Fruit fly (Drosophila melanogaster) whole organism, embryonic: ENCODE measurements around the gene srp.
A peak's percentile ranks its signal among the peaks of the same experiment; 100 is the strongest.

Source experiments
- BEAF-32 ChIP-seq: fragments of 200-800 bp; sonication (Bioruptor generic); optimal IDR thresholded peaks from 3 replicates; lab custom pipeline; 2017; ENCODE audit warnings: missing biosample characterization, missing genetic modification characterization, mild to moderate bottlenecking, moderate library complexity, missing genetic modification reagents
- C15 ChIP-seq: fragments of 200-800 bp; sonication (Bioruptor generic); IDR thresholded peaks from 3 replicates; pipeline ENCODE4 v1.3.6; 2022; ENCODE audit warnings: missing biosample characterization, missing genetic modification characterization
- CG10274 ChIP-seq: fragments of 200-800 bp; sonication (Bioruptor generic); optimal IDR thresholded peaks from 3 replicates; lab custom pipeline; 2017; ENCODE audit warnings: missing biosample characterization, mild to moderate bottlenecking, missing genetic modification characterization
- CG11456 ChIP-seq: fragments of 200-800 bp; sonication (Bioruptor generic); IDR thresholded peaks from 3 replicates; pipeline ENCODE4 v1.3.6; 2022; ENCODE audit warnings: missing biosample characterization, missing genetic modification characterization
- CG12071 ChIP-seq: fragments of 200-800 bp; sonication (Bioruptor generic); optimal IDR thresholded peaks from 3 replicates; lab custom pipeline; 2018; ENCODE audit warnings: missing biosample characterization, mild to moderate bottlenecking, missing genetic modification characterization
- CG1529 ChIP-seq: fragments of 200-800 bp; sonication (Bioruptor generic); optimal IDR thresholded peaks from 3 replicates; lab custom pipeline; 2018; ENCODE audit warnings: missing biosample characterization, missing genetic modification characterization
- CG17385 ChIP-seq: fragments of 200-800 bp; sonication (Bioruptor generic); optimal IDR thresholded peaks from 3 replicates; lab custom pipeline; 2018; ENCODE audit warnings: missing biosample characterization, mild to moderate bottlenecking, missing genetic modification characterization
- CG2199 ChIP-seq: fragments of 200-800 bp; sonication (Bioruptor generic); IDR thresholded peaks from 3 replicates; pipeline ENCODE4 v1.3.6; 2022; ENCODE audit warnings: missing biosample characterization, missing genetic modification characterization
- CG34376 ChIP-seq: fragments of 200-800 bp; sonication (Bioruptor generic); optimal IDR thresholded peaks from 2 replicates; lab custom pipeline; 2018; ENCODE audit warnings: missing biosample characterization, mild to moderate bottlenecking, missing genetic modification characterization
- CG34422 ChIP-seq: fragments of 200-800 bp; sonication (Bioruptor generic); IDR thresholded peaks from 3 replicates; pipeline ENCODE4 v1.3.6; 2022; ENCODE audit warnings: missing biosample characterization, missing genetic modification characterization
- CG5180 ChIP-seq: fragments of 200-800 bp; sonication (Bioruptor generic); optimal IDR thresholded peaks from 3 replicates; lab custom pipeline; 2017; ENCODE audit warnings: missing biosample characterization, missing genetic modification characterization, mild to moderate bottlenecking, moderate library complexity, missing genetic modification reagents
- CG8281 ChIP-seq: fragments of 200-800 bp; sonication (Bioruptor generic); optimal IDR thresholded peaks from 2 replicates; lab custom pipeline; 2018; ENCODE audit warnings: missing biosample characterization, mild to moderate bottlenecking, missing genetic modification characterization, moderate library complexity
- Deaf1 ChIP-seq: fragments of 200-800 bp; optimal IDR thresholded peaks from 3 replicates; lab custom pipeline; 2019; ENCODE audit warnings: missing biosample characterization, mild to moderate bottlenecking, missing genetic modification characterization, moderate library complexity
- Dip3 ChIP-seq: fragments of 200-800 bp; sonication (Bioruptor generic); optimal IDR thresholded peaks from 3 replicates; lab custom pipeline; 2016; ENCODE audit warnings: missing biosample characterization, missing genetic modification characterization
- Doc3 ChIP-seq: fragments of 200-800 bp; sonication (Bioruptor generic); IDR thresholded peaks from 3 replicates; pipeline ENCODE4 v1.3.6; 2022; ENCODE audit warnings: missing biosample characterization, missing genetic modification characterization; ENCODE audit not compliant: partially characterized antibody
- Ets65A ChIP-seq: fragments of 200-800 bp; sonication (Bioruptor generic); peaks from one replicate; lab custom pipeline; 2016; ENCODE audit warnings: missing biosample characterization, missing genetic modification characterization
- Gsc ChIP-seq: fragments of 200-800 bp; sonication (Bioruptor generic); IDR thresholded peaks from 2 replicates; pipeline ENCODE4 v1.3.6; 2022; ENCODE audit warnings: missing biosample characterization, missing genetic modification characterization
- NFAT ChIP-seq: fragments of 200-800 bp; sonication (Bioruptor generic); IDR thresholded peaks from 2 replicates; pipeline ENCODE4 v1.3.6; 2022; ENCODE audit warnings: missing biosample characterization, missing genetic modification characterization
- Nf-YB ChIP-seq: fragments of 200-800 bp; sonication (Bioruptor generic); optimal IDR thresholded peaks from 3 replicates; lab custom pipeline; 2019; ENCODE audit warnings: missing biosample characterization, mild to moderate bottlenecking, missing genetic modification characterization, moderate library complexity
- Nf-YC ChIP-seq: fragments of 200-800 bp; optimal IDR thresholded peaks from 3 replicates; lab custom pipeline; 2019; ENCODE audit warnings: missing biosample characterization, mild to moderate bottlenecking, missing genetic modification characterization, moderate library complexity
- Pdp1 ChIP-seq, 2 experiments: fragments of 200-800 bp; sonication (Bioruptor generic); optimal IDR thresholded peaks; 3 replicates each; lab custom pipeline; 2016; ENCODE audit warnings: missing biosample characterization in 2 of 2, missing genetic modification characterization in 2 of 2, mild to moderate bottlenecking in 1 of 2, moderate library complexity in 1 of 2
- Rfx ChIP-seq: fragments of 200-800 bp; sonication (Bioruptor generic); IDR thresholded peaks from 2 replicates; pipeline ENCODE4 v1.3.6; 2022; ENCODE audit warnings: missing biosample characterization, missing genetic modification characterization
- al ChIP-seq: fragments of 200-800 bp; sonication (Bioruptor generic); IDR thresholded peaks from 2 replicates; pipeline ENCODE4 v1.3.6; 2022; ENCODE audit warnings: missing biosample characterization, missing genetic modification characterization
- crc ChIP-seq: fragments of 200-800 bp; sonication (Bioruptor generic); optimal IDR thresholded peaks from 2 replicates; lab custom pipeline; 2016; ENCODE audit warnings: missing biosample characterization, missing genetic modification characterization
- cwo ChIP-seq: fragments of 200-800 bp; sonication (Bioruptor generic); optimal IDR thresholded peaks from 3 replicates; lab custom pipeline; 2017; ENCODE audit warnings: missing biosample characterization, missing genetic modification characterization, mild to moderate bottlenecking, moderate library complexity, missing genetic modification reagents
- exex ChIP-seq: fragments of 200-800 bp; sonication (Bioruptor generic); optimal IDR thresholded peaks from 4 replicates; lab custom pipeline; 2018; ENCODE audit warnings: missing biosample characterization, mild to moderate bottlenecking, missing genetic modification characterization, moderate library complexity
- fd96Cb ChIP-seq: fragments of 200-800 bp; sonication (Bioruptor generic); optimal IDR thresholded peaks from 2 replicates; lab custom pipeline; 2018; ENCODE audit warnings: missing biosample characterization, mild to moderate bottlenecking, missing genetic modification characterization, moderate library complexity
- gcm2 ChIP-seq: fragments of 200-800 bp; sonication (Bioruptor generic); optimal IDR thresholded peaks from 2 replicates; lab custom pipeline; 2016; ENCODE audit warnings: missing biosample characterization, missing genetic modification characterization
- grn ChIP-seq: fragments of 200-800 bp; sonication (Bioruptor generic); optimal IDR thresholded peaks from 3 replicates; lab custom pipeline; 2017; ENCODE audit warnings: missing biosample characterization, missing genetic modification characterization
- gt ChIP-seq: fragments of 200-800 bp; sonication (Bioruptor generic); IDR thresholded peaks from 2 replicates; pipeline ENCODE4 v1.3.6; 2022; ENCODE audit warnings: missing biosample characterization, missing genetic modification characterization
- maf-S ChIP-seq: fragments of 200-800 bp; sonication (Bioruptor generic); optimal IDR thresholded peaks from 2 replicates; lab custom pipeline; 2016; ENCODE audit warnings: missing biosample characterization, missing genetic modification characterization
- mirr ChIP-seq: fragments of 200-800 bp; sonication (Bioruptor generic); optimal IDR thresholded peaks from 3 replicates; lab custom pipeline; 2018; ENCODE audit warnings: missing biosample characterization, mild to moderate bottlenecking, missing genetic modification characterization
- mld ChIP-seq: fragments of 200-800 bp; sonication (Bioruptor generic); IDR thresholded peaks from 3 replicates; pipeline ENCODE4 v1.3.6; 2022; ENCODE audit warnings: missing biosample characterization, missing genetic modification characterization; ENCODE audit not compliant: partially characterized antibody
- phol ChIP-seq: fragments of 200-800 bp; sonication (Bioruptor generic); optimal IDR thresholded peaks from 3 replicates; lab custom pipeline; 2018; ENCODE audit warnings: missing biosample characterization, mild to moderate bottlenecking, missing genetic modification characterization, moderate library complexity
- pum ChIP-seq: fragments of 200-800 bp; sonication (Bioruptor generic); optimal IDR thresholded peaks from 2 replicates; lab custom pipeline; 2016; ENCODE audit warnings: missing biosample characterization, missing genetic modification characterization
- sd ChIP-seq: fragments of 200-800 bp; sonication (Bioruptor generic); optimal IDR thresholded peaks from 3 replicates; lab custom pipeline; 2018; ENCODE audit warnings: missing biosample characterization, mild to moderate bottlenecking, missing genetic modification characterization, moderate library complexity
- seq ChIP-seq: fragments of 200-800 bp; sonication (Bioruptor generic); IDR thresholded peaks from 2 replicates; pipeline ENCODE4 v1.3.6; 2022; ENCODE audit warnings: missing biosample characterization, missing genetic modification characterization
- shn ChIP-seq: fragments of 200-800 bp; sonication (Bioruptor generic); optimal IDR thresholded peaks from 3 replicates; lab custom pipeline; 2016; ENCODE audit warnings: missing biosample characterization, missing genetic modification characterization
- sug ChIP-seq: fragments of 200-800 bp; optimal IDR thresholded peaks from 2 replicates; lab custom pipeline; 2019; ENCODE audit warnings: missing biosample characterization, mild to moderate bottlenecking, missing genetic modification characterization, moderate library complexity
- ttk ChIP-seq: fragments of 200-800 bp; sonication (Bioruptor generic); IDR thresholded peaks from 2 replicates; pipeline ENCODE4 v2.1.2; 2022; ENCODE audit warnings: missing biosample characterization, missing genetic modification characterization
- zfh2 ChIP-seq: fragments of 200-800 bp; sonication (Bioruptor generic); optimal IDR thresholded peaks from 2 replicates; lab custom pipeline; 2016; ENCODE audit warnings: missing biosample characterization, missing genetic modification characterization

srp gene

DNA sequence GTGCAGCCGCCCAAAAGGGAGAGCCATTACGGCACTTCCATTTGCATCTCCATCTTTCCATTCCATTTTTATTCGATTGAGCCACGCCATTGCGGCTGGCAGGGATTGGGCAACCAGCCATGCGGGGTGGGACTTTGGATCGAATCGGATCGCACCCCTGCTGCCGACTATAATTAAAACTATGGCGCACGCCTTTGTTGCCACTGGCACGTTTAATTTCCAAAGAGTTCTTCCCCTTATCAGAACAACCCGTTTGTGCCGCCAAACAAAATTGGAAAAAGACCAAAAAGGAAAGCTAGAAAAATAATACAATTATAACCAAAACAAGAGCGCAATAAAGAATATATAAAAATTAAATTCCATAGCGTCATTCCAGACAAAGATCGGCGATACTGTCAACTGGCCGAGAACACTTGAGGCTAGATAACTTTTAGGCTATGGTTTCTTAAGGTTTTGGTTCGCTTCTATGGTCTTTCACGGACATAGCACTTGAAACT is 24.1 kb downstream of the srp start:
- no peak for TF ChIP-seq shn
- TF ChIP-seq sug (tag; lab: Kevin White, UChicago): peak; percentile 50
- TF ChIP-seq pum: no peak
- no peak for TF ChIP-seq crc
- no peak for TF ChIP-seq BEAF-32 (GFP tag; lab: Kevin White, UChicago)
- no peak for TF ChIP-seq Dip3
- no peak for TF ChIP-seq Rfx (GFP tag; lab: Robert Waterston, UW)
- TF ChIP-seq grn (GFP tag; lab: Kevin White, UChicago): peak; percentile 78
- TF ChIP-seq phol (tag; lab: Kevin White, UChicago): peak; percentile 67
- no peak for TF ChIP-seq CG10274 (GFP tag; lab: Kevin White, UChicago)
- no peak for TF ChIP-seq mld
- no peak for TF ChIP-seq al
- peak; percentile 25; the same call in 1 of the 2 replicates for TF ChIP-seq seq
- TF ChIP-seq Deaf1 (tag; lab: Kevin White, UChicago): no peak
- TF ChIP-seq cwo (GFP tag; lab: Kevin White, UChicago): peak; percentile 46
- TF ChIP-seq CG34376: peak; percentile 45
- peak; percentile 68 for TF ChIP-seq exex (tag; lab: Kevin White, UChicago)
- peak; percentile 95 for TF ChIP-seq Nf-YB
- TF ChIP-seq zfh2 (GFP tag; lab: Kevin White, UChicago): no peak
- TF ChIP-seq Nf-YC (tag; lab: Kevin White, UChicago): peak; percentile 89
- TF ChIP-seq gt: no peak
- TF ChIP-seq CG8281 (tag; lab: Kevin White, UChicago): no peak
- TF ChIP-seq mirr (GFP tag; lab: Kevin White, UChicago): peak; percentile 40
- TF ChIP-seq NFAT (GFP tag; lab: Robert Waterston, UW): no peak
- peak; percentile 65 for TF ChIP-seq sd (tag; lab: Kevin White, UChicago)
- no peak for TF ChIP-seq C15
- TF ChIP-seq Gsc (GFP tag; lab: Robert Waterston, UW): no peak
- peak; percentile 78 for TF ChIP-seq Ets65A
- no peak for TF ChIP-seq Doc3 (GFP tag; lab: Robert Waterston, UW)
- TF ChIP-seq CG2199 (GFP tag; lab: Robert Waterston, UW): 0 out of 3 replicates have a peak, but pooled peaks have one; percentile 53
- TF ChIP-seq ttk (GFP tag; lab: Robert Waterston, UW): peak; percentile 23; the same call in 1 of the 2 replicates
- TF ChIP-seq CG5180 (GFP tag; lab: Kevin White, UChicago): no peak
- TF ChIP-seq CG34422 (GFP tag; lab: Robert Waterston, UW): no peak
- TF ChIP-seq Pdp1 (GFP tag; optimal IDR thresholded peaks at IDR 0.05; lab: Kevin White, UChicago): peak in 1 of 2 experiments; percentile 2
- no peak for TF ChIP-seq CG1529 (GFP tag; lab: Kevin White, UChicago)
- no peak for TF ChIP-seq gcm2 (GFP tag; lab: Kevin White, UChicago)
- TF ChIP-seq CG12071 (GFP tag; lab: Kevin White, UChicago): no peak
- no peak for TF ChIP-seq CG17385 (GFP tag; lab: Kevin White, UChicago)
- 0 out of 3 replicates have a peak, but pooled peaks have one; percentile 54 for TF ChIP-seq CG11456 (GFP tag; lab: Robert Waterston, UW)
- no peak for TF ChIP-seq maf-S (GFP tag; lab: Kevin White, UChicago)
- TF ChIP-seq fd96Cb (tag; lab: Kevin White, UChicago): no peak
